Worm (Caenorhabditis elegans) whole organism, young adult: ENCODE data around the gene Y60A3A.25.

Source experiments
- T07F8.4 ChIP-seq: sonication (generic microtip); optimal IDR thresholded peaks from 2 replicates; lab custom pipeline; 2016; ENCODE audit warnings: mild to moderate bottlenecking, missing genetic modification characterization, moderate library complexity, missing compliant biosample characterization
- ama-1 ChIP-seq, 3 experiments: fragments of 150-350 bp in 1 of 3; sonication (generic microtip) in 2 of 3; optimal IDR thresholded peaks; 2 replicates each; lab custom pipeline; 2014 to 2018; ENCODE audit warnings: missing biosample characterization in 2 of 3, missing genetic modification characterization in 2 of 3, missing genetic modification reagents in 2 of 3
- sdz-38 ChIP-seq: sonication (generic microtip); optimal IDR thresholded peaks from 2 replicates; lab custom pipeline; 2016; ENCODE audit warnings: missing genotype, missing genetic modification characterization, missing compliant biosample characterization

- no peak for TF ChIP-seq ama-1 (optimal IDR thresholded peaks at IDR 0.05; lab: Kevin White, UChicago)
- TF ChIP-seq ama-1 (GFP tag; optimal IDR thresholded peaks at IDR 0.05; lab: Kevin White, UChicago): no peak
- no peak for TF ChIP-seq sdz-38 (tag; lab: Kevin White, UChicago)
- no peak for TF ChIP-seq T07F8.4 (tag; lab: Kevin White, UChicago)
Observed at ce11 chrV:19994665-19995064, 672 bp upstream of the Y60A3A.25 start.
